Fruit fly (Drosophila melanogaster) whole organism, embryonic: ENCODE measurements around the gene CG13893.

Experiments
- Atf-2 ChIP-seq: fragments of 200-800 bp; sonication (Bioruptor generic); optimal IDR thresholded peaks from 2 replicates; lab custom pipeline; 2016; ENCODE audit warnings: missing biosample characterization, missing genetic modification characterization
- B-H1 ChIP-seq: fragments of 200-800 bp; sonication (Bioruptor generic); IDR thresholded peaks from 3 replicates; pipeline ENCODE4 v1.3.6; 2022; ENCODE audit warnings: missing biosample characterization, missing genetic modification characterization
- CG10147 ChIP-seq: fragments of 200-800 bp; sonication (Bioruptor generic); optimal IDR thresholded peaks from 2 replicates; lab custom pipeline; 2019; ENCODE audit warnings: missing biosample characterization, mild to moderate bottlenecking, missing genetic modification characterization, moderate library complexity
- CG11456 ChIP-seq: fragments of 200-800 bp; sonication (Bioruptor generic); IDR thresholded peaks from 3 replicates; pipeline ENCODE4 v1.3.6; 2022; ENCODE audit warnings: missing biosample characterization, missing genetic modification characterization
- CG11696 ChIP-seq: fragments of 200-800 bp; sonication (Bioruptor generic); IDR thresholded peaks from 2 replicates; pipeline ENCODE4 v1.3.6; 2022; ENCODE audit warnings: missing biosample characterization, missing genetic modification characterization
- CG11723 ChIP-seq: fragments of 200-800 bp; sonication (Bioruptor generic); optimal IDR thresholded peaks from 2 replicates; lab custom pipeline; 2017; ENCODE audit warnings: missing biosample characterization, mild to moderate bottlenecking, missing genetic modification characterization
- CG12391 ChIP-seq: fragments of 200-800 bp; sonication (Bioruptor generic); optimal IDR thresholded peaks from 3 replicates; lab custom pipeline; 2018; ENCODE audit warnings: missing biosample characterization, mild to moderate bottlenecking, missing genetic modification characterization, moderate library complexity
- CG12942 ChIP-seq: fragments of 200-800 bp; sonication (Bioruptor generic); optimal IDR thresholded peaks from 3 replicates; lab custom pipeline; 2016; ENCODE audit warnings: missing biosample characterization, missing genetic modification characterization
- CG13775 ChIP-seq: fragments of 200-800 bp; sonication (Bioruptor generic); optimal IDR thresholded peaks from 3 replicates; lab custom pipeline; 2017; ENCODE audit warnings: missing biosample characterization, mild to moderate bottlenecking, missing genetic modification characterization
- CG15601 ChIP-seq: fragments of 200-800 bp; sonication (Bioruptor generic); optimal IDR thresholded peaks from 3 replicates; lab custom pipeline; 2019; ENCODE audit warnings: missing biosample characterization, mild to moderate bottlenecking, missing genetic modification characterization, moderate library complexity
- CG17186 ChIP-seq: fragments of 200-800 bp; sonication (Bioruptor generic); optimal IDR thresholded peaks from 3 replicates; lab custom pipeline; 2017; ENCODE audit warnings: missing biosample characterization, missing genetic modification reagents, missing genetic modification characterization
- CG30403 ChIP-seq: fragments of 200-800 bp; sonication (Bioruptor generic); optimal IDR thresholded peaks from 3 replicates; lab custom pipeline; 2016; ENCODE audit warnings: missing biosample characterization, missing genetic modification characterization
- CG32532 ChIP-seq: fragments of 200-800 bp; sonication (Bioruptor generic); IDR thresholded peaks from 2 replicates; pipeline ENCODE4 v1.3.6; 2022; ENCODE audit warnings: missing biosample characterization, missing genetic modification characterization
- CG3726 ChIP-seq: fragments of 200-800 bp; sonication (Bioruptor generic); IDR thresholded peaks from 3 replicates; pipeline ENCODE4, ENCODE4 v1.3.6; 2022; ENCODE audit warnings: missing biosample characterization, missing genetic modification characterization
- CG4282 ChIP-seq: fragments of 200-800 bp; sonication (Bioruptor generic); optimal IDR thresholded peaks from 2 replicates; lab custom pipeline; 2016; ENCODE audit warnings: missing biosample characterization, missing genetic modification characterization
- CG4820 ChIP-seq: fragments of 200-800 bp; sonication (Bioruptor generic); optimal IDR thresholded peaks from 3 replicates; lab custom pipeline; 2016; ENCODE audit warnings: missing biosample characterization, missing genetic modification characterization
- CG6683 ChIP-seq: fragments of 200-800 bp; sonication (Bioruptor generic); optimal IDR thresholded peaks from 2 replicates; lab custom pipeline; 2017; ENCODE audit warnings: missing biosample characterization, mild to moderate bottlenecking, missing genetic modification characterization, missing genetic modification reagents
- CG7357 ChIP-seq: fragments of 200-800 bp; sonication (Bioruptor generic); IDR thresholded peaks from 3 replicates; pipeline ENCODE4 v1.3.6; 2022; ENCODE audit warnings: missing biosample characterization, missing genetic modification characterization
- CG7556 ChIP-seq: fragments of 200-800 bp; sonication (Bioruptor generic); optimal IDR thresholded peaks from 2 replicates; lab custom pipeline; 2017; ENCODE audit warnings: missing biosample characterization, mild to moderate bottlenecking, missing genetic modification characterization
- CG9932 ChIP-seq: fragments of 200-800 bp; sonication (Bioruptor generic); IDR thresholded peaks from 2 replicates; pipeline ENCODE4 v1.3.6; 2022; ENCODE audit warnings: missing biosample characterization, missing genetic modification characterization
- CoRest ChIP-seq: fragments of 200-800 bp; sonication (Bioruptor generic); optimal IDR thresholded peaks from 3 replicates; lab custom pipeline; 2018; ENCODE audit warnings: missing biosample characterization, mild to moderate bottlenecking, missing genetic modification characterization, moderate library complexity
- D19A ChIP-seq: fragments of 200-800 bp; optimal IDR thresholded peaks from 3 replicates; lab custom pipeline; 2019; ENCODE audit warnings: missing biosample characterization, mild to moderate bottlenecking, missing genetic modification characterization, moderate library complexity
- Dp ChIP-seq: fragments of 200-800 bp; sonication (Bioruptor generic); optimal IDR thresholded peaks from 2 replicates; lab custom pipeline; 2018; ENCODE audit warnings: missing biosample characterization, mild to moderate bottlenecking, missing genetic modification characterization, moderate library complexity
- Fer3 ChIP-seq: fragments of 200-800 bp; sonication (Bioruptor generic); optimal IDR thresholded peaks from 2 replicates; lab custom pipeline; 2018; ENCODE audit warnings: missing biosample characterization, mild to moderate bottlenecking, missing genetic modification characterization, moderate library complexity
- Hr39 ChIP-seq: fragments of >200 bp; optimal IDR thresholded peaks from 2 replicates; lab custom pipeline; 2017
- Hsf ChIP-seq: fragments of 200-800 bp; sonication (Bioruptor generic); optimal IDR thresholded peaks from 3 replicates; lab custom pipeline; 2016; ENCODE audit warnings: missing biosample characterization, missing genetic modification characterization
- Med ChIP-seq: fragments of 200-800 bp; sonication (Bioruptor generic); peaks from one replicate; lab custom pipeline; 2016; ENCODE audit warnings: missing biosample characterization, missing genetic modification characterization, mild to moderate bottlenecking, inconsistent platforms, moderate library complexity
- Nf-YC ChIP-seq: fragments of 200-800 bp; optimal IDR thresholded peaks from 3 replicates; lab custom pipeline; 2019; ENCODE audit warnings: missing biosample characterization, mild to moderate bottlenecking, missing genetic modification characterization, moderate library complexity
- NfI ChIP-seq: fragments of 200-800 bp; sonication (Bioruptor generic); optimal IDR thresholded peaks from 3 replicates; lab custom pipeline; 2018; ENCODE audit warnings: missing biosample characterization, mild to moderate bottlenecking, missing genetic modification characterization, moderate library complexity
- Oaz ChIP-seq: fragments of 200-800 bp; sonication (Bioruptor generic); IDR thresholded peaks from 2 replicates; pipeline ENCODE4 v1.3.6; 2022; ENCODE audit warnings: missing biosample characterization, missing genetic modification characterization
- Rfx ChIP-seq: fragments of 200-800 bp; sonication (Bioruptor generic); IDR thresholded peaks from 2 replicates; pipeline ENCODE4 v1.3.6; 2022; ENCODE audit warnings: missing biosample characterization, missing genetic modification characterization
- Vsx1 ChIP-seq: fragments of 200-800 bp; sonication (Bioruptor generic); optimal IDR thresholded peaks from 2 replicates; lab custom pipeline; 2017; ENCODE audit warnings: missing biosample characterization, mild to moderate bottlenecking, missing genetic modification characterization, missing genetic modification reagents
- btn ChIP-seq: fragments of 200-800 bp; sonication (Bioruptor generic); optimal IDR thresholded peaks from 2 replicates; lab custom pipeline; 2016; ENCODE audit warnings: missing biosample characterization, missing genetic modification characterization
- cas ChIP-seq: fragments of 200-800 bp; sonication (Bioruptor generic); IDR thresholded peaks from 2 replicates; pipeline ENCODE4 v1.3.6; 2022; ENCODE audit warnings: missing biosample characterization, missing genetic modification characterization
- chm ChIP-seq: fragments of 200-800 bp; sonication (Bioruptor generic); IDR thresholded peaks from 2 replicates; pipeline ENCODE4 v1.3.6; 2022; ENCODE audit warnings: missing biosample characterization, missing genetic modification characterization
- da ChIP-seq: fragments of 200-800 bp; sonication (Bioruptor generic); optimal IDR thresholded peaks from 2 replicates; lab custom pipeline; 2016; ENCODE audit warnings: missing biosample characterization, missing genetic modification characterization
- dati ChIP-seq: fragments of 200-800 bp; sonication (Bioruptor generic); IDR thresholded peaks from 2 replicates; pipeline ENCODE4 v1.3.6; 2022; ENCODE audit warnings: missing biosample characterization, missing genetic modification characterization
- esg ChIP-seq: fragments of 200-800 bp; sonication (Bioruptor generic); conservative IDR thresholded peaks from 2 replicates; pipeline ENCODE4 v1.3.6; 2022; ENCODE audit warnings: missing biosample characterization, missing genetic modification characterization
- eve ChIP-seq, 2 experiments: fragments of >200 bp; optimal IDR thresholded peaks; 2 replicates each; lab custom pipeline; 2017; ENCODE audit warnings: missing biosample characterization in 2 of 2, missing genetic modification characterization in 2 of 2
- hb ChIP-seq: fragments of 200-800 bp; sonication (Bioruptor generic); IDR thresholded peaks from 3 replicates; pipeline ENCODE4 v1.3.6; 2022; ENCODE audit warnings: missing biosample characterization, missing genetic modification characterization; ENCODE audit not compliant: partially characterized antibody
- hkb ChIP-seq, 2 experiments: fragments of 200-800 bp in 1 of 2; fragments of >200 bp in 1 of 2; sonication (Bioruptor generic) in 1 of 2; IDR thresholded peaks in 1 of 2; optimal IDR thresholded peaks in 1 of 2; 2 replicates each; pipeline versions ENCODE4 v1.3.6 to Lab custom; 2017 to 2022; ENCODE audit warnings: missing biosample characterization in 1 of 2, missing genetic modification characterization in 1 of 2
- inv ChIP-seq: fragments of 200-800 bp; sonication (Bioruptor generic); IDR thresholded peaks from 2 replicates; pipeline ENCODE4 v1.3.6; 2022; ENCODE audit warnings: missing biosample characterization, missing genetic modification characterization; ENCODE audit not compliant: partially characterized antibody
- kay ChIP-seq: fragments of 200-800 bp; sonication (Bioruptor generic); optimal IDR thresholded peaks from 2 replicates; lab custom pipeline; 2016; ENCODE audit warnings: missing biosample characterization, missing genetic modification characterization
- lov ChIP-seq, 2 experiments: fragments of 200-800 bp in 1 of 2; fragments of >200 bp in 1 of 2; sonication (Bioruptor generic) in 1 of 2; IDR thresholded peaks in 1 of 2; optimal IDR thresholded peaks in 1 of 2; 2 replicates in 1 of 2; 3 replicates in 1 of 2; pipeline versions ENCODE4 v1.3.6 to Lab custom; 2017 to 2022; ENCODE audit warnings: missing biosample characterization in 1 of 2, missing genetic modification characterization in 1 of 2
- onecut ChIP-seq: fragments of 200-800 bp; sonication (Bioruptor generic); IDR thresholded peaks from 2 replicates; pipeline ENCODE4 v1.3.6; 2022; ENCODE audit warnings: missing biosample characterization, missing genetic modification characterization
- sens-2 ChIP-seq: fragments of 200-800 bp; sonication (Bioruptor generic); IDR thresholded peaks from 2 replicates; pipeline ENCODE4 v1.3.6; 2022; ENCODE audit warnings: missing biosample characterization, missing genetic modification characterization
- slou ChIP-seq: fragments of 200-800 bp; sonication (Bioruptor generic); optimal IDR thresholded peaks from 3 replicates; lab custom pipeline; 2016; ENCODE audit warnings: missing biosample characterization, missing genetic modification characterization
- ssp ChIP-seq: fragments of 200-800 bp; sonication (Bioruptor generic); IDR thresholded peaks from 2 replicates; pipeline ENCODE4 v1.3.6; 2022; ENCODE audit warnings: missing biosample characterization, missing genetic modification characterization
- tup ChIP-seq: fragments of 200-800 bp; sonication (Bioruptor generic); optimal IDR thresholded peaks from 2 replicates; lab custom pipeline; 2016; ENCODE audit warnings: missing biosample characterization, mild to moderate bottlenecking, missing genetic modification characterization, moderate library complexity
- twi ChIP-seq: fragments of 200-800 bp; optimal IDR thresholded peaks from 2 replicates; lab custom pipeline; 2019; ENCODE audit warnings: missing biosample characterization, mild to moderate bottlenecking, missing genetic modification characterization, moderate library complexity
- zen2 ChIP-seq: fragments of 200-800 bp; sonication (Bioruptor generic); IDR thresholded peaks from 3 replicates; pipeline ENCODE4 v1.3.6; 2022; ENCODE audit warnings: missing biosample characterization, missing genetic modification characterization; ENCODE audit not compliant: partially characterized antibody

CG13893 gene

dm6 chr3L:630666-631065 is 26.9 kb upstream of the CG13893 start (continued):
- no peak for TF ChIP-seq Oaz (GFP tag; lab: Robert Waterston, UW)
- no peak for TF ChIP-seq dati (GFP tag; lab: Robert Waterston, UW)
- no peak for TF ChIP-seq inv (GFP tag; lab: Robert Waterston, UW)
- TF ChIP-seq CG7556 (GFP tag; lab: Kevin White, UChicago) = no peak
- no peak for TF ChIP-seq Atf-2 (GFP tag; lab: Kevin White, UChicago)
- no peak for TF ChIP-seq tup (GFP tag; lab: Kevin White, UChicago)
- no peak for TF ChIP-seq CG12942 (GFP tag; lab: Kevin White, UChicago)
- TF ChIP-seq NfI (GFP tag; lab: Kevin White, UChicago) = no peak
- no peak for TF ChIP-seq da (GFP tag; lab: Kevin White, UChicago)
- no peak for TF ChIP-seq esg (GFP tag; lab: Robert Waterston, UW)
- TF ChIP-seq Dp (GFP tag; lab: Kevin White, UChicago) = no peak
- no peak for TF ChIP-seq CG4282 (GFP tag; lab: Kevin White, UChicago)
- no peak for TF ChIP-seq D19A (tag; lab: Kevin White, UChicago)
- no peak for TF ChIP-seq CG4820
- TF ChIP-seq CG32532 (GFP tag; lab: Robert Waterston, UW) = peak; percentile 41; the same call in 1 of the 2 replicates
- TF ChIP-seq CG7357 (GFP tag; lab: Robert Waterston, UW) = no peak
- no peak for TF ChIP-seq kay (GFP tag; lab: Kevin White, UChicago)
- TF ChIP-seq eve (GFP tag; optimal IDR thresholded peaks at IDR 0.05; lab: Kevin White, UChicago) = no peak
- TF ChIP-seq CG15601 (tag; lab: Kevin White, UChicago) = no peak
- TF ChIP-seq CG11723 (GFP tag; lab: Kevin White, UChicago) = no peak
- 0 out of 2 replicates have a peak, but pooled peaks have one; percentile 34 for TF ChIP-seq cas
- TF ChIP-seq CG10147 (GFP tag; lab: Kevin White, UChicago) = no peak
- no peak for TF ChIP-seq Vsx1 (GFP tag; lab: Kevin White, UChicago)
- TF ChIP-seq Med = peak; percentile 69
- TF ChIP-seq CG11696 = no peak
- 0 out of 2 replicates have a peak, but pooled peaks have one; percentile 23 for TF ChIP-seq chm
- TF ChIP-seq Fer3 (tag; lab: Kevin White, UChicago) = no peak
- no peak for TF ChIP-seq CoRest (tag; lab: Kevin White, UChicago)
- TF ChIP-seq slou (GFP tag; lab: Kevin White, UChicago) = no peak
- TF ChIP-seq CG3726 (GFP tag; lab: Robert Waterston, UW) = no peak
- no peak for TF ChIP-seq CG12391 (tag; lab: Kevin White, UChicago)
- no peak for TF ChIP-seq Hsf
- TF ChIP-seq CG17186 = no peak
- TF ChIP-seq CG9932 (GFP tag; lab: Robert Waterston, UW) = peak; percentile 45
- no peak for TF ChIP-seq CG30403 (GFP tag; lab: Kevin White, UChicago)
- no peak for TF ChIP-seq lov (optimal IDR thresholded peaks at IDR 0.05; lab: Kevin White, UChicago)
- TF ChIP-seq lov (GFP tag; IDR thresholded peaks at IDR 0.05; lab: Robert Waterston, UW) = peak; percentile 24; the same call in 1 of the 3 replicates
- no peak for TF ChIP-seq twi (tag; lab: Kevin White, UChicago)
- no peak for TF ChIP-seq CG6683 (GFP tag; lab: Kevin White, UChicago)
- no peak for TF ChIP-seq sens-2 (GFP tag; lab: Robert Waterston, UW)
- TF ChIP-seq CG13775 = no peak
- TF ChIP-seq Nf-YC = no peak
- no peak for TF ChIP-seq CG11456 (GFP tag; lab: Robert Waterston, UW)
- TF ChIP-seq zen2 (GFP tag; lab: Robert Waterston, UW) = no peak
- no peak for TF ChIP-seq hb (GFP tag; lab: Robert Waterston, UW)
- TF ChIP-seq Hr39 (lab: Kevin White, UChicago) = no peak
- TF ChIP-seq Rfx (GFP tag; lab: Robert Waterston, UW) = peak; percentile 40; the same call in 1 of the 2 replicates
- no peak for TF ChIP-seq ssp (GFP tag; lab: Robert Waterston, UW)
- no peak for TF ChIP-seq B-H1
- no peak for TF ChIP-seq btn (GFP tag; lab: Kevin White, UChicago)
- TF ChIP-seq onecut (GFP tag; lab: Robert Waterston, UW) = no peak
- no peak for TF ChIP-seq hkb (optimal IDR thresholded peaks at IDR 0.05; lab: Kevin White, UChicago)
- TF ChIP-seq hkb (GFP tag; IDR thresholded peaks at IDR 0.05; lab: Robert Waterston, UW) = no peak
